Worm (Caenorhabditis elegans) whole organism, young adult: ENCODE measurements around the gene srv-15.
A peak's percentile ranks its signal among the peaks of the same experiment; 100 is the strongest.

ENCODE experiments used
- B0019.2 ChIP-seq: fragments of 200-800 bp; sonication (Bioruptor generic); conservative IDR thresholded peaks from 2 replicates; pipeline ENCODE4 v1.3.6; 2022; ENCODE audit warnings: missing genetic modification reagents, missing genetic modification characterization, missing compliant biosample characterization
- B0035.1 ChIP-seq: sonication (generic microtip); optimal IDR thresholded peaks from 2 replicates; lab custom pipeline; 2016; ENCODE audit warnings: missing genetic modification characterization, mild to moderate bottlenecking, missing compliant biosample characterization, missing genotype, missing genetic modification reagents
- C17E4.6 ChIP-seq: fragments of 200-800 bp; sonication (Bioruptor generic); IDR thresholded peaks from 2 replicates; pipeline ENCODE4 v1.3.6; 2022; ENCODE audit warnings: missing genetic modification reagents, missing genetic modification characterization, missing compliant biosample characterization
- F22D6.2 ChIP-seq: sonication (generic microtip); optimal IDR thresholded peaks from 2 replicates; lab custom pipeline; 2016; ENCODE audit warnings: mild to moderate bottlenecking, missing genetic modification characterization, missing compliant biosample characterization
- F39B2.1 ChIP-seq: fragments of 200-800 bp; sonication (Bioruptor generic); IDR thresholded peaks from 2 replicates; pipeline ENCODE4 v1.3.6; 2022; ENCODE audit warnings: missing genetic modification reagents, missing genetic modification characterization, missing compliant biosample characterization
- K11D2.4 ChIP-seq: fragments of 200-800 bp; sonication (Bioruptor generic); IDR thresholded peaks from 2 replicates; pipeline ENCODE4 v1.3.6; 2022; ENCODE audit warnings: missing genetic modification reagents, missing genetic modification characterization, missing compliant biosample characterization
- Y53F4B.3 ChIP-seq: fragments of 200-800 bp; sonication (Bioruptor generic); IDR thresholded peaks from 2 replicates; pipeline ENCODE4 v1.3.6; 2022; ENCODE audit warnings: missing genetic modification reagents, missing genetic modification characterization, missing compliant biosample characterization
- Y67H2A.10 ChIP-seq: fragments of 200-800 bp; sonication (Bioruptor generic); conservative IDR thresholded peaks from 2 replicates; pipeline ENCODE4 v1.3.6; 2022; ENCODE audit warnings: missing genetic modification reagents, missing genetic modification characterization, missing compliant biosample characterization
- Y95B8A.8 ChIP-seq: fragments of 200-800 bp; sonication (Bioruptor generic); IDR thresholded peaks from 2 replicates; pipeline ENCODE4 v1.3.6; 2022; ENCODE audit warnings: missing genetic modification reagents, missing genetic modification characterization, missing compliant biosample characterization
- ZK185.1 ChIP-seq: sonication (generic microtip); optimal IDR thresholded peaks from 2 replicates; lab custom pipeline; 2016; ENCODE audit warnings: mild to moderate bottlenecking, missing genetic modification characterization, missing compliant biosample characterization; ENCODE audit not compliant: poor library complexity, severe bottlenecking
- athp-1 ChIP-seq: sonication (generic microtip); optimal IDR thresholded peaks from 2 replicates; lab custom pipeline; 2017; ENCODE audit warnings: mild to moderate bottlenecking, missing genetic modification characterization, missing compliant biosample characterization
- attf-5 ChIP-seq: fragments of 200-800 bp; sonication (Bioruptor generic); optimal IDR thresholded peaks from 2 replicates; lab custom pipeline; 2018; ENCODE audit warnings: mild to moderate bottlenecking, missing genetic modification characterization, missing compliant biosample characterization
- attf-6 ChIP-seq: fragments of 200-800 bp; sonication (Bioruptor generic); IDR thresholded peaks from 2 replicates; pipeline ENCODE4 v1.3.6; 2022; ENCODE audit warnings: missing genetic modification reagents, missing genetic modification characterization, missing compliant biosample characterization
- cebp-2 ChIP-seq: fragments of 200-800 bp; sonication (Bioruptor generic); IDR thresholded peaks from 2 replicates; pipeline ENCODE4 v1.3.6; 2022; ENCODE audit warnings: missing genetic modification characterization, missing compliant biosample characterization
- ceh-40 ChIP-seq: fragments of 200-800 bp; sonication (Bioruptor generic); IDR thresholded peaks from 2 replicates; pipeline ENCODE4 v1.3.6; 2022; ENCODE audit warnings: missing genetic modification characterization, missing compliant biosample characterization
- ceh-79 ChIP-seq: sonication (generic microtip); optimal IDR thresholded peaks from 2 replicates; lab custom pipeline; 2017; ENCODE audit warnings: mild to moderate bottlenecking, missing genetic modification characterization, missing compliant biosample characterization
- chd-7 ChIP-seq: sonication (generic microtip); optimal IDR thresholded peaks from 2 replicates; lab custom pipeline; 2016; ENCODE audit warnings: mild to moderate bottlenecking, missing genetic modification characterization, moderate library complexity, missing compliant biosample characterization
- die-1 ChIP-seq: sonication (generic microtip); optimal IDR thresholded peaks from 2 replicates; lab custom pipeline; 2016; ENCODE audit warnings: missing genotype, mild to moderate bottlenecking, missing genetic modification characterization, missing compliant biosample characterization
- dpff-1 ChIP-seq: sonication (generic microtip); optimal IDR thresholded peaks from 2 replicates; lab custom pipeline; 2017; ENCODE audit warnings: mild to moderate bottlenecking, missing genetic modification characterization, missing compliant biosample characterization
- dpl-1 ChIP-seq: fragments of 150-350 bp; optimal IDR thresholded peaks from 2 replicates; lab custom pipeline; 2014; ENCODE audit warnings: missing biosample characterization, missing genetic modification reagents, missing genetic modification characterization
- efl-1 ChIP-seq: fragments of 150-350 bp; optimal IDR thresholded peaks from 2 replicates; lab custom pipeline; 2014; ENCODE audit warnings: missing biosample characterization, missing genetic modification reagents, missing genetic modification characterization
- egrh-3 ChIP-seq: fragments of 200-800 bp; sonication (Bioruptor generic); IDR thresholded peaks from 2 replicates; pipeline ENCODE4 v1.3.6; 2022; ENCODE audit warnings: missing genetic modification reagents, missing genetic modification characterization, missing compliant biosample characterization
- fkh-3 ChIP-seq: sonication (generic microtip); optimal IDR thresholded peaks from 2 replicates; lab custom pipeline; 2016; ENCODE audit warnings: mild to moderate bottlenecking, missing genetic modification characterization, missing compliant biosample characterization
- hmg-1.2 ChIP-seq: fragments of 200-800 bp; sonication (Bioruptor generic); IDR thresholded peaks from 2 replicates; pipeline ENCODE4 v1.3.6; 2022; ENCODE audit warnings: missing genetic modification reagents, missing genetic modification characterization, missing compliant biosample characterization
- hmg-20 ChIP-seq: fragments of 200-800 bp; sonication (Bioruptor generic); IDR thresholded peaks from 2 replicates; pipeline ENCODE4 v1.3.6; 2022; ENCODE audit warnings: missing genetic modification reagents, missing genetic modification characterization, missing compliant biosample characterization
- hsf-1 ChIP-seq: fragments of 200-800 bp; sonication (Bioruptor generic); IDR thresholded peaks from 2 replicates; pipeline ENCODE4 v1.3.6; 2022; ENCODE audit warnings: missing genetic modification reagents, missing genetic modification characterization, missing compliant biosample characterization
- lin-54 ChIP-seq: fragments of 200-800 bp; sonication (Bioruptor generic); optimal IDR thresholded peaks from 2 replicates; lab custom pipeline; 2018; ENCODE audit warnings: mild to moderate bottlenecking, missing genetic modification characterization, missing compliant biosample characterization
- lir-1 ChIP-seq: fragments of 200-800 bp; sonication (Bioruptor generic); conservative IDR thresholded peaks from 2 replicates; pipeline ENCODE4 v1.3.6; 2022; ENCODE audit warnings: missing genetic modification reagents, missing genetic modification characterization, missing compliant biosample characterization
- lsy-27 ChIP-seq: sonication (generic microtip); optimal IDR thresholded peaks from 2 replicates; lab custom pipeline; 2017; ENCODE audit warnings: missing genetic modification characterization, mild to moderate bottlenecking, missing compliant biosample characterization, antibody characterized with exemption, missing genotype, borderline replicate concordance; ENCODE audit not compliant: insufficient read depth
- nfya-1 ChIP-seq: sonication (generic microtip); optimal IDR thresholded peaks from 2 replicates; lab custom pipeline; 2017; ENCODE audit warnings: antibody characterized with exemption, missing compliant biosample characterization, missing genetic modification characterization, borderline replicate concordance; ENCODE audit not compliant: insufficient read depth
- nfyb-1 ChIP-seq: fragments of 200-800 bp; sonication (Bioruptor generic); IDR thresholded peaks from 2 replicates; pipeline ENCODE4 v1.3.6; 2022; ENCODE audit warnings: missing genetic modification reagents, missing genetic modification characterization, missing compliant biosample characterization
- nhr-27 ChIP-seq: fragments of 200-800 bp; sonication (Bioruptor generic); optimal IDR thresholded peaks from 2 replicates; lab custom pipeline; 2018; ENCODE audit warnings: mild to moderate bottlenecking, missing genetic modification characterization, moderate library complexity, missing compliant biosample characterization
- nhr-80 ChIP-seq: sonication (generic microtip); optimal IDR thresholded peaks from 2 replicates; lab custom pipeline; 2016; ENCODE audit warnings: missing genetic modification characterization, missing compliant biosample characterization
- pbrm-1 ChIP-seq: fragments of 200-800 bp; sonication (Bioruptor generic); IDR thresholded peaks from 2 replicates; pipeline ENCODE4 v1.3.6; 2022; ENCODE audit warnings: missing genetic modification reagents, missing genetic modification characterization, missing compliant biosample characterization
- rec-8 ChIP-seq, 2 experiments: sonication (generic microtip); optimal IDR thresholded peaks; 2 replicates each; lab custom pipeline; 2016; ENCODE audit warnings: mild to moderate bottlenecking in 2 of 2, missing genetic modification characterization in 2 of 2, missing genetic modification reagents in 2 of 2, missing genotype in 2 of 2, missing biosample characterization in 1 of 2, missing compliant biosample characterization in 1 of 2, moderate library complexity in 1 of 2
- repo-1 ChIP-seq: sonication (generic microtip); optimal IDR thresholded peaks from 2 replicates; lab custom pipeline; 2017; ENCODE audit warnings: mild to moderate bottlenecking, missing genetic modification characterization, missing compliant biosample characterization
- rpc-1 ChIP-seq, 2 experiments: fragments of 150-350 bp in 1 of 2; sonication (generic microtip) in 1 of 2; optimal IDR thresholded peaks; 2 replicates each; lab custom pipeline; 2014 to 2018; ENCODE audit warnings: missing biosample characterization in 1 of 2, missing genetic modification characterization in 1 of 2, missing genetic modification reagents in 1 of 2, missing genotype in 1 of 2
- sea-2 ChIP-seq: fragments of 200-800 bp; sonication (Bioruptor generic); IDR thresholded peaks from 2 replicates; pipeline ENCODE4 v1.3.6; 2022; ENCODE audit warnings: missing genetic modification characterization, missing compliant biosample characterization
- snpc-4 ChIP-seq, 5 experiments: fragments of 150-350 bp in 1 of 5; sonication (generic microtip) in 4 of 5; optimal IDR thresholded peaks; 2 replicates each; lab custom pipeline; 2014 to 2018; ENCODE audit warnings: missing genetic modification characterization in 5 of 5, missing biosample characterization in 3 of 5, antibody characterized with exemption in 2 of 5, mild to moderate bottlenecking in 2 of 5, missing compliant biosample characterization in 2 of 5, missing genotype in 2 of 5, moderate library complexity in 2 of 5, missing genetic modification reagents in 1 of 5
- somi-1 ChIP-seq: fragments of 200-800 bp; sonication (Bioruptor generic); optimal IDR thresholded peaks from 2 replicates; lab custom pipeline; 2018; ENCODE audit warnings: mild to moderate bottlenecking, missing genetic modification characterization, missing compliant biosample characterization
- tbx-9 ChIP-seq: sonication (generic microtip); optimal IDR thresholded peaks from 2 replicates; lab custom pipeline; 2016; ENCODE audit warnings: borderline replicate concordance, missing genetic modification characterization, inconsistent platforms, missing compliant biosample characterization
- tlf-1 ChIP-seq: fragments of 200-800 bp; sonication (Bioruptor generic); optimal IDR thresholded peaks from 2 replicates; lab custom pipeline; 2018; ENCODE audit warnings: mild to moderate bottlenecking, missing genetic modification characterization, missing compliant biosample characterization
- xnd-1 ChIP-seq: sonication (generic microtip); optimal IDR thresholded peaks from 2 replicates; lab custom pipeline; 2016; ENCODE audit warnings: missing genotype, missing genetic modification reagents, missing genetic modification characterization, missing compliant biosample characterization
- ztf-22 ChIP-seq: fragments of 200-800 bp; sonication (Bioruptor generic); optimal IDR thresholded peaks from 2 replicates; lab custom pipeline; 2018; ENCODE audit warnings: mild to moderate bottlenecking, missing genetic modification characterization, moderate library complexity, missing compliant biosample characterization
- ztf-26 ChIP-seq: sonication (generic microtip); optimal IDR thresholded peaks from 2 replicates; lab custom pipeline; 2017; ENCODE audit warnings: missing genetic modification characterization, missing compliant biosample characterization

Gene srv-15

ce11 chrIV:15931176-15931575 is 24.8 kb downstream of the srv-15 start (continued):
- peak; percentile 59 for TF ChIP-seq lin-54 (GFP tag; lab: Kevin White, UChicago)
- TF ChIP-seq repo-1 (tag; lab: Kevin White, UChicago) = peak; percentile 69
- peak; percentile 63 for TF ChIP-seq ztf-26 (tag; lab: Kevin White, UChicago)
- TF ChIP-seq, all 124 proteins: peak for 57

ce11 chrIV:15931833-15932232 is 25.5 kb downstream of the srv-15 start:
- peak; percentile 63; the same call in 1 of the 2 replicates for TF ChIP-seq nfyb-1 (GFP tag; lab: Robert Waterston, UW)
- TF ChIP-seq sea-2 (GFP tag; lab: Robert Waterston, UW) = no peak
- TF ChIP-seq cebp-2 = no peak
- no peak for TF ChIP-seq tbx-9 (tag; lab: Kevin White, UChicago)
- peak; percentile 73 for TF ChIP-seq hmg-1.2 (GFP tag; lab: Robert Waterston, UW)
- no peak for TF ChIP-seq hmg-20 (GFP tag; lab: Robert Waterston, UW)
- TF ChIP-seq K11D2.4 (GFP tag; lab: Robert Waterston, UW) = no peak
- TF ChIP-seq xnd-1 = no peak
- TF ChIP-seq Y53F4B.3 (GFP tag; lab: Robert Waterston, UW) = no peak
- no peak for TF ChIP-seq dpl-1
- TF ChIP-seq F22D6.2 (tag; lab: Kevin White, UChicago) = no peak
- no peak for TF ChIP-seq nfya-1 (tag; lab: Kevin White, UChicago)
- no peak for TF ChIP-seq nhr-80 (tag; lab: Kevin White, UChicago)
- no peak for TF ChIP-seq B0019.2
- TF ChIP-seq lsy-27 (tag; lab: Kevin White, UChicago) = no peak
- 0 out of 2 replicates have a peak, but pooled peaks have one; percentile 43 for TF ChIP-seq Y95B8A.8 (GFP tag; lab: Robert Waterston, UW)
- no peak for TF ChIP-seq B0035.1
- peak; percentile 97 for TF ChIP-seq attf-6
- no peak for TF ChIP-seq lir-1
- peak; percentile 64 for TF ChIP-seq pbrm-1
- peak; percentile 53 for TF ChIP-seq somi-1 (GFP tag; lab: Kevin White, UChicago)
- TF ChIP-seq ztf-26 (tag; lab: Kevin White, UChicago) = no peak
- peak; percentile 16 to 44 for TF ChIP-seq rec-8 (tag; optimal IDR thresholded peaks at IDR 0.05; lab: Kevin White, UChicago)
- TF ChIP-seq rpc-1 (optimal IDR thresholded peaks at IDR 0.05; lab: Kevin White, UChicago) = peak; percentile 78
- peak; percentile 78 for TF ChIP-seq rpc-1 (tag; optimal IDR thresholded peaks at IDR 0.05; lab: Kevin White, UChicago)
- TF ChIP-seq die-1 (tag; lab: Kevin White, UChicago) = peak; percentile 80
- TF ChIP-seq tlf-1 (GFP tag; lab: Kevin White, UChicago) = peak; percentile 2
- 0 out of 2 replicates have a peak, but pooled peaks have one; percentile 7 for TF ChIP-seq egrh-3 (GFP tag; lab: Robert Waterston, UW)
- TF ChIP-seq ceh-79 (tag; lab: Kevin White, UChicago) = no peak
- no peak for TF ChIP-seq nhr-27 (tag; lab: Kevin White, UChicago)
- peak; percentile 76 for TF ChIP-seq ZK185.1
- no peak for TF ChIP-seq fkh-3 (tag; lab: Kevin White, UChicago)
- no peak for TF ChIP-seq ceh-40 (GFP tag; lab: Robert Waterston, UW)
- TF ChIP-seq attf-5 = peak; percentile 51
- TF ChIP-seq hsf-1 (GFP tag; lab: Robert Waterston, UW) = peak; percentile 76
- TF ChIP-seq F39B2.1 (GFP tag; lab: Robert Waterston, UW) = no peak
- TF ChIP-seq athp-1 (tag; lab: Kevin White, UChicago) = no peak
- TF ChIP-seq chd-7 (tag; lab: Kevin White, UChicago) = peak; percentile 74
- peak; percentile 87 for TF ChIP-seq snpc-4 (GFP tag; optimal IDR thresholded peaks at IDR 0.05; lab: Kevin White, UChicago)
- peak; percentile 51 to 96 (median 92) for TF ChIP-seq snpc-4 (tag; optimal IDR thresholded peaks at IDR 0.05; lab: Kevin White, UChicago)
- TF ChIP-seq efl-1 (GFP tag; lab: Kevin White, UChicago) = no peak
- no peak for TF ChIP-seq ztf-22 (GFP tag; lab: Kevin White, UChicago)
- TF ChIP-seq dpff-1 (tag; lab: Kevin White, UChicago) = no peak
- TF ChIP-seq Y67H2A.10 (GFP tag; lab: Robert Waterston, UW) = no peak
- no peak for TF ChIP-seq C17E4.6 (GFP tag; lab: Robert Waterston, UW)
